Fruit fly (Drosophila melanogaster) whole organism, prepupa: ENCODE measurements around the gene CG15771.

ENCODE experiments used
- Blimp-1 ChIP-seq: fragments of 200-800 bp; sonication (Bioruptor generic); optimal IDR thresholded peaks from 3 replicates; lab custom pipeline; 2017; ENCODE audit warnings: missing biosample characterization, missing genetic modification characterization, mild to moderate bottlenecking, moderate library complexity, missing genetic modification reagents
- CG10669 ChIP-seq: fragments of 200-800 bp; sonication (Bioruptor generic); optimal IDR thresholded peaks from 3 replicates; lab custom pipeline; 2018; ENCODE audit warnings: missing biosample characterization, mild to moderate bottlenecking, missing genetic modification characterization, moderate library complexity
- CG11294 ChIP-seq: fragments of 200-800 bp; sonication (Bioruptor generic); IDR thresholded peaks from 2 replicates; pipeline ENCODE4 v1.3.6; 2022; ENCODE audit warnings: missing biosample characterization, missing genetic modification characterization
- CG11762 ChIP-seq: fragments of 200-800 bp; sonication (Bioruptor generic); optimal IDR thresholded peaks from 3 replicates; lab custom pipeline; 2016; ENCODE audit warnings: missing biosample characterization, missing genetic modification characterization; ENCODE audit not compliant: insufficient read depth
- CG11902 ChIP-seq: fragments of 200-800 bp; sonication (Bioruptor generic); optimal IDR thresholded peaks from 3 replicates; lab custom pipeline; 2016; ENCODE audit warnings: missing biosample characterization, missing genetic modification characterization
- CG15336 ChIP-seq: fragments of 200-800 bp; sonication (Bioruptor generic); IDR thresholded peaks from 2 replicates; pipeline ENCODE4 v1.3.6; 2022; ENCODE audit warnings: missing biosample characterization, missing genetic modification characterization
- CG1621 ChIP-seq: fragments of 200-800 bp; sonication (Bioruptor generic); optimal IDR thresholded peaks from 3 replicates; lab custom pipeline; 2018; ENCODE audit warnings: missing biosample characterization, mild to moderate bottlenecking, missing genetic modification characterization
- CG16779 ChIP-seq: fragments of 200-800 bp; sonication (Bioruptor generic); optimal IDR thresholded peaks from 3 replicates; lab custom pipeline; 2017; ENCODE audit warnings: missing biosample characterization, mild to moderate bottlenecking, missing genetic modification characterization
- CG3032 ChIP-seq: fragments of 200-800 bp; optimal IDR thresholded peaks from 2 replicates; lab custom pipeline; 2019; ENCODE audit warnings: missing biosample characterization, mild to moderate bottlenecking, missing genetic modification characterization, moderate library complexity
- CG31627 ChIP-seq: fragments of 200-800 bp; sonication (Bioruptor generic); optimal IDR thresholded peaks from 3 replicates; lab custom pipeline; 2016; ENCODE audit warnings: missing biosample characterization, missing genetic modification characterization
- CG32006 ChIP-seq: fragments of 200-800 bp; sonication (Bioruptor generic); optimal IDR thresholded peaks from 3 replicates; lab custom pipeline; 2017; ENCODE audit warnings: missing biosample characterization, mild to moderate bottlenecking, missing genetic modification characterization
- CG34406 ChIP-seq: fragments of 200-800 bp; sonication (Bioruptor generic); optimal IDR thresholded peaks from 3 replicates; lab custom pipeline; 2016; ENCODE audit warnings: missing biosample characterization, missing genetic modification characterization
- CG6163 ChIP-seq: fragments of 200-800 bp; sonication (Bioruptor generic); IDR thresholded peaks from 3 replicates; pipeline ENCODE4 v1.3.6; 2022; ENCODE audit warnings: missing biosample characterization, missing genetic modification characterization
- CG6276 ChIP-seq: fragments of 200-800 bp; sonication (Bioruptor generic); optimal IDR thresholded peaks from 2 replicates; lab custom pipeline; 2017; ENCODE audit warnings: missing biosample characterization, mild to moderate bottlenecking, missing genetic modification characterization
- CG6808 ChIP-seq: fragments of 200-800 bp; sonication (Bioruptor generic); optimal IDR thresholded peaks from 3 replicates; lab custom pipeline; 2017; ENCODE audit warnings: missing biosample characterization, missing genetic modification characterization, mild to moderate bottlenecking, moderate library complexity, missing genetic modification reagents
- CG7368 ChIP-seq: fragments of 200-800 bp; sonication (Bioruptor generic); optimal IDR thresholded peaks from 3 replicates; lab custom pipeline; 2016; ENCODE audit warnings: missing biosample characterization, missing genetic modification characterization
- CG8119 ChIP-seq: fragments of 200-800 bp; sonication (Bioruptor generic); IDR thresholded peaks from 3 replicates; pipeline ENCODE4 v1.3.6; 2022; ENCODE audit warnings: missing biosample characterization, missing genetic modification characterization
- CG8319 ChIP-seq: fragments of 200-800 bp; sonication (Bioruptor generic); optimal IDR thresholded peaks from 3 replicates; lab custom pipeline; 2016; ENCODE audit warnings: missing biosample characterization, missing genetic modification characterization
- CG8632 ChIP-seq: fragments of 200-800 bp; sonication (Bioruptor generic); optimal IDR thresholded peaks from 3 replicates; lab custom pipeline; 2016; ENCODE audit warnings: missing biosample characterization, missing genetic modification characterization
- CG9139 ChIP-seq: fragments of 200-800 bp; sonication (Bioruptor generic); optimal IDR thresholded peaks from 3 replicates; lab custom pipeline; 2017; ENCODE audit warnings: missing biosample characterization, mild to moderate bottlenecking, missing genetic modification characterization
- Eip75B ChIP-seq: fragments of 200-800 bp; sonication (Bioruptor generic); optimal IDR thresholded peaks from 3 replicates; lab custom pipeline; 2016; ENCODE audit warnings: missing biosample characterization, missing genetic modification characterization
- Eip93F ChIP-seq: fragments of 200-800 bp; sonication (Bioruptor generic); optimal IDR thresholded peaks from 2 replicates; lab custom pipeline; 2016; ENCODE audit warnings: missing biosample characterization, mild to moderate bottlenecking, missing genetic modification characterization
- Ets21C ChIP-seq: fragments of 200-800 bp; sonication (Bioruptor generic); optimal IDR thresholded peaks from 3 replicates; lab custom pipeline; 2016; ENCODE audit warnings: missing biosample characterization, missing genetic modification characterization
- Ets96B ChIP-seq: fragments of 200-800 bp; optimal IDR thresholded peaks from 2 replicates; lab custom pipeline; 2019; ENCODE audit warnings: missing biosample characterization, mild to moderate bottlenecking, missing genetic modification characterization, moderate library complexity
- Gug ChIP-seq: fragments of 200-800 bp; sonication (Bioruptor generic); IDR thresholded peaks from 2 replicates; pipeline ENCODE4 v1.3.6; 2022; ENCODE audit warnings: missing biosample characterization, missing genetic modification characterization
- Hr38 ChIP-seq: sonication (Bioruptor generic); optimal IDR thresholded peaks from 2 replicates; lab custom pipeline; 2016; ENCODE audit warnings: missing biosample characterization, missing genetic modification characterization
- Hr39 ChIP-seq: fragments of 200-800 bp; sonication (Bioruptor generic); optimal IDR thresholded peaks from 2 replicates; lab custom pipeline; 2016; ENCODE audit warnings: missing biosample characterization, missing genetic modification characterization
- Hr4 ChIP-seq: fragments of 200-800 bp; sonication (Bioruptor generic); optimal IDR thresholded peaks from 3 replicates; lab custom pipeline; 2016; ENCODE audit warnings: missing biosample characterization, missing genetic modification characterization
- Met ChIP-seq: fragments of 200-800 bp; sonication (Bioruptor generic); optimal IDR thresholded peaks from 3 replicates; lab custom pipeline; 2016; ENCODE audit warnings: missing biosample characterization, missing genetic modification characterization
- Smox ChIP-seq: fragments of 200-800 bp; sonication (Bioruptor generic); optimal IDR thresholded peaks from 3 replicates; lab custom pipeline; 2016; ENCODE audit warnings: missing biosample characterization, missing genetic modification characterization
- Sox14 ChIP-seq: fragments of 200-800 bp; sonication (Bioruptor generic); optimal IDR thresholded peaks from 3 replicates; lab custom pipeline; 2016; ENCODE audit warnings: missing biosample characterization, missing genetic modification characterization
- Sox15 ChIP-seq: fragments of 200-800 bp; sonication (Bioruptor generic); optimal IDR thresholded peaks from 3 replicates; lab custom pipeline; 2016; ENCODE audit warnings: missing biosample characterization, missing genetic modification characterization
- achi ChIP-seq: fragments of 200-800 bp; sonication (Bioruptor generic); optimal IDR thresholded peaks from 3 replicates; lab custom pipeline; 2016; ENCODE audit warnings: missing biosample characterization, missing genetic modification characterization
- dac ChIP-seq: fragments of 200-800 bp; sonication (Bioruptor generic); optimal IDR thresholded peaks from 2 replicates; lab custom pipeline; 2017; ENCODE audit warnings: missing biosample characterization, mild to moderate bottlenecking, missing genetic modification characterization
- dsx ChIP-seq: fragments of 200-800 bp; optimal IDR thresholded peaks from 3 replicates; lab custom pipeline; 2019; ENCODE audit warnings: missing biosample characterization, mild to moderate bottlenecking, missing genetic modification characterization, moderate library complexity; ENCODE audit not compliant: poor library complexity, severe bottlenecking
- eg ChIP-seq: fragments of 200-800 bp; sonication (Bioruptor generic); IDR thresholded peaks from 3 replicates; pipeline ENCODE4 v1.3.6; 2022; ENCODE audit warnings: missing biosample characterization, missing genetic modification characterization
- esn ChIP-seq: fragments of 200-800 bp; sonication (Bioruptor generic); optimal IDR thresholded peaks from 2 replicates; lab custom pipeline; 2016; ENCODE audit warnings: missing biosample characterization, mild to moderate bottlenecking, missing genetic modification characterization, moderate library complexity
- fd59A ChIP-seq: fragments of 200-800 bp; sonication (Bioruptor generic); optimal IDR thresholded peaks from 2 replicates; lab custom pipeline; 2017; ENCODE audit warnings: missing biosample characterization, mild to moderate bottlenecking, missing genetic modification characterization, missing genetic modification reagents
- fd85E ChIP-seq: fragments of 200-800 bp; sonication (Bioruptor generic); optimal IDR thresholded peaks from 3 replicates; lab custom pipeline; 2016; ENCODE audit warnings: missing biosample characterization, missing genetic modification characterization
- lz ChIP-seq: fragments of 200-800 bp; sonication (Bioruptor generic); optimal IDR thresholded peaks from 3 replicates; lab custom pipeline; 2016; ENCODE audit warnings: missing biosample characterization, missing genetic modification characterization
- net ChIP-seq: fragments of 200-800 bp; sonication (Bioruptor generic); optimal IDR thresholded peaks from 3 replicates; lab custom pipeline; 2016; ENCODE audit warnings: missing biosample characterization, missing genetic modification characterization
- pdm3 ChIP-seq: fragments of 200-800 bp; sonication (Bioruptor generic); optimal IDR thresholded peaks from 3 replicates; lab custom pipeline; 2016; ENCODE audit warnings: missing biosample characterization, missing genetic modification characterization
- salr ChIP-seq, 2 experiments: fragments of 200-800 bp; sonication (Bioruptor generic); optimal IDR thresholded peaks; 3 replicates each; lab custom pipeline; 2016 to 2018; ENCODE audit warnings: missing biosample characterization in 2 of 2, missing genetic modification characterization in 2 of 2, mild to moderate bottlenecking in 1 of 2
- svp ChIP-seq: fragments of 200-800 bp; sonication (Bioruptor generic); peaks from one replicate; lab custom pipeline; 2016; ENCODE audit warnings: missing biosample characterization, missing genetic modification characterization
- vri ChIP-seq: fragments of 200-800 bp; sonication (Bioruptor generic); optimal IDR thresholded peaks from 3 replicates; lab custom pipeline; 2016; ENCODE audit warnings: missing biosample characterization, mild to moderate bottlenecking, missing genetic modification characterization

The CG15771 gene

DNA sequence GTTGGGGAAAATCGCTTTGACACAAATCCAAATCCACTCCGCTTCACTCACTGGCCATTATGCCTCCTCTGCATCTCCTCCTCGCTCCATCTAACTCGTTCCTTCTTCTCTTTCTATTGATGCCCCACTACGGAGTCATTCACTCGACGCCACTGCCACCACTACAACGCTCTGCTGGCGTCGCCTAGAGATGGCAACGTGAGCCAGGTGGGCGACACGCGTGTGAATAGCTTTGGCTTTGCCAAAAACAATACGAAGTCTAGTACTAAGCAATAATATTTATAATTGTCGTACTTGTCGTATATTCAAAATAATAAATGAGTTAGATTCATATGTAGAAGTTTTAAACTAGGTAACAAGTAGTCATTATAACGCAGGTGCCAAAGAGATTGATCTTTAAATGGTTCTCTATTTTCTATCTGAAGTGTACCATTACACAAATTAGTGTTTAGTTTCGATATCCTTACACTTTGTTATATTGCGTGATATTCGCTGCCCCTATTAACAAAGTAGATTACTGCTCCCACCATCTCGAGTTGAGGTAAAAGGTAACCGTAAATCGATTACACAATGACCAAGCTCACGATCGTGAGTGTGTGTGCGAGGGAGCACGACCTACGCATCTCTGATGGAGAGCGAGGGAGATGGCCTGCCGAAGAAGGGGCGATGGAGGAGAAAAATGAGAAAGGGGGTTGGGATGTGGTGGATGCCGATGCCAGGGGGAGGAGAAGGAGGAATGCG, 10.2 kb upstream of the CG15771 start (continued):
- TF ChIP-seq CG6163 (peak; percentile 36; the same call in 1 of the 3 replicates), CG15336 (GFP tag; lab: Robert Waterston, UW) (peak; percentile 42; the same call in 1 of the 2 replicates), esn (GFP tag; lab: Kevin White, UChicago) (peak; percentile 43)

DNA sequence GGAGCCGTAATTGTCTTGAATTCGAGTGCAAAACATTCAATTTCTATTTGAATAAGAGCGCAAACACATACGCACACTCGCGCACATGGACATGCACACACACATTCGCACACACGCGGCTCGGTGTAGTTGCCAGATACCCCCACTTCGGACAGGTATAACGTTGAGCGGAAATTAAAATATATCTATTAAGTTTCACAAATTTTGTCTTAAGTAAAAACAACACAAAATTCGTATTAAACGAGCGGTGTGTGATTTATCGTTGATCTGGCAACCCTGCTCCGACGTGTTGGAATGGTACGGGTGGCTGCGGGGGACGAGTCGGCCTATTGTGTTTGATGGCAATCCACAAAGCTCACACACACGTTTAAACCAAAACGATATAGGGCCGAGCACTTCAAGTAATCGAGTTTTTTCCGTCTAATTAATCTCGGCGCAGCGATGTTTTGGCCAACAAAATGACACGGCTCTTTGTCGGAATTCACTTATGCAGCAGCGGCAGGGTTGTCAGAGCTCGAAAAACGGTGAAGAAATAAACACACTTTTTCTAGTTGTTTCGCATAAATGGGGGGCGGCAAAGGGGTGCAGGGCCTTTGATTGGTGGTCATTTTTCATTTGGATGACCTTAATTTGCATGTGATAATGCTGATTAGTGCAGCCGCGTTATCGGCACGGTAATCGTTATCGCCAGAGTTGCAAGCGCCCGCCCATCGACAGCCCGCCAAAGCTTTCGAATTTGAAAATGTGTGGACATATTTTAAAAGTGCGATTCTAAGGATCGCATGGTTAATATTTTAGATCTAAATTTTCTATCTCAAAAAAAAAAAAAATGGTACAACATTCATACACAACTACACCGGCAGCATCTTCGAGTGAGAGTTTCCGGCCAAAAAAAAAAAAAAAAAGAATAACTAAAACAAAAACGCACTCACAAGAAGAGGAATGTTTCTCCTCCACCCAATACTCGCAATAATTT, 9.2 kb upstream of the CG15771 start:
- TF ChIP-seq Sox15 (GFP tag; lab: Kevin White, UChicago) (peak; percentile 40), CG3032 (peak; percentile 66), CG1621 (tag; lab: Kevin White, UChicago) (peak; percentile 73), CG15336 (GFP tag; lab: Robert Waterston, UW) (peak; percentile 74), CG34406 (GFP tag; lab: Kevin White, UChicago) (peak; percentile 77), CG11902 (GFP tag; lab: Kevin White, UChicago) (peak; percentile 73), dsx (peak; percentile 48), CG32006 (GFP tag; lab: Kevin White, UChicago) (peak; percentile 79), lz (peak; percentile 76), CG10669 (GFP tag; lab: Kevin White, UChicago) (peak; percentile 69), Met (peak; percentile 74), Blimp-1 (GFP tag; lab: Kevin White, UChicago) (peak; percentile 48), CG11762 (GFP tag; lab: Kevin White, UChicago) (peak; percentile 38), achi (peak; percentile 70), CG7368 (peak; percentile 53), Hr38 (GFP tag; lab: Kevin White, UChicago) (no peak), salr (GFP tag; optimal IDR thresholded peaks at IDR 0.05; lab: Kevin White, UChicago) (peak; percentile 34 to 53), CG9139 (GFP tag; lab: Kevin White, UChicago) (peak; percentile 37), CG8319 (GFP tag; lab: Kevin White, UChicago) (peak; percentile 33), CG11294 (GFP tag; lab: Robert Waterston, UW) (peak; percentile 60), Smox (GFP tag; lab: Kevin White, UChicago) (peak; percentile 38), Sox14 (GFP tag; lab: Kevin White, UChicago) (peak; percentile 81), CG16779 (tag; lab: Kevin White, UChicago) (peak; percentile 43), Gug (peak; percentile 66), Ets96B (tag; lab: Kevin White, UChicago) (peak; percentile 57), fd59A (GFP tag; lab: Kevin White, UChicago) (peak; percentile 63), esn (GFP tag; lab: Kevin White, UChicago) (peak; percentile 70), Hr4 (GFP tag; lab: Kevin White, UChicago) (peak; percentile 72), vri (peak; percentile 67), net (GFP tag; lab: Kevin White, UChicago) (peak; percentile 66), dac (GFP tag; lab: Kevin White, UChicago) (peak; percentile 56), CG8119 (GFP tag; lab: Robert Waterston, UW) (peak; percentile 76), CG31627 (peak; percentile 71), CG6276 (GFP tag; lab: Kevin White, UChicago) (peak; percentile 79), pdm3 (peak; percentile 83), Eip93F (GFP tag; lab: Kevin White, UChicago) (peak; percentile 56), fd85E (GFP tag; lab: Kevin White, UChicago) (peak; percentile 17), CG6808 (peak; percentile 61), CG8632 (GFP tag; lab: Kevin White, UChicago) (peak; percentile 55), svp (peak; percentile 76), Ets21C (peak; percentile 75), Eip75B (GFP tag; lab: Kevin White, UChicago) (peak; percentile 61), Hr39 (peak; percentile 65), eg (GFP tag; lab: Robert Waterston, UW) (peak; percentile 88)
